Worm (Caenorhabditis elegans): Measurements from ENCODE around the gene Y51A2B.5.

DNA sequence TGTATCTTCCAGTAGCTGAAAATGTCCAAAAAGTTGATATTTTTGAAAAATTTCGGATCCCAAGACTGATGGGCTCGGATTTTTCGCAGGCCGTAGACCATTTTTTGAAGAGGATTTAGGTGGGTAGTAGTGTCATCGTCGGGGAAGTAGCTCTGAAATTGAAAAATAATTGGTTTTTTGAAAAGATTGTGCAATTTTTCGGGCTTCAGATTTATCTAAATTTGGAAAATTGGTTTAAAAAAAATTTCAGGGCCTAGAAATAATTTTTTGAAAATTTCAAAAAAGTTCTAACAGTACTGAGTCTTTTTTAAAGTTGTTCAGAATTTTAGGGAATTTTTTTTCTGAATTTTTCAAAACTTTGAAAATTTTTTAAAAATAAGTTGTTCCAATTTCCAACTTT lies 6.5 kb upstream of the Y51A2B.5 start, which contains the start of gene nhr-288:
- TF ChIP-seq B0336.3 (GFP tag; IDR thresholded peaks at IDR 0.05), result no peak
- TF ChIP-seq unc-62 (GFP tag; optimal IDR thresholded peaks at IDR 0.05), result no peak
- TF ChIP-seq sptf-2 (GFP tag; optimal IDR thresholded peaks at IDR 0.05), result no peak
- TF ChIP-seq ceh-27 (GFP tag; optimal IDR thresholded peaks at IDR 0.05), result no peak
- TF ChIP-seq Y53F4B.3 (GFP tag; IDR thresholded peaks at IDR 0.05), result no peak
- TF ChIP-seq unc-130 (GFP tag; optimal IDR thresholded peaks at IDR 0.05), result no peak
- TF ChIP-seq F55B11.4 (tag; optimal IDR thresholded peaks at IDR 0.05; ENCODE audit: borderline replicate concordance, insufficient read depth), result no peak
- no peak for TF ChIP-seq hrde-1 (tag; optimal IDR thresholded peaks at IDR 0.05; ENCODE audit: borderline replicate concordance)
- TF ChIP-seq hlh-12 (tag; optimal IDR thresholded peaks at IDR 0.05), result no peak
- no peak for TF ChIP-seq repo-1 (tag; optimal IDR thresholded peaks at IDR 0.05)
- TF ChIP-seq Y67H2A.10 (GFP tag; conservative IDR thresholded peaks at IDR 0.05), result no peak
- TF ChIP-seq mel-28 (tag; optimal IDR thresholded peaks at IDR 0.05; ENCODE audit: borderline replicate concordance), result no peak
- TF ChIP-seq C17E4.6 (GFP tag; IDR thresholded peaks at IDR 0.05), result no peak
